In the genomic region with DNA sequence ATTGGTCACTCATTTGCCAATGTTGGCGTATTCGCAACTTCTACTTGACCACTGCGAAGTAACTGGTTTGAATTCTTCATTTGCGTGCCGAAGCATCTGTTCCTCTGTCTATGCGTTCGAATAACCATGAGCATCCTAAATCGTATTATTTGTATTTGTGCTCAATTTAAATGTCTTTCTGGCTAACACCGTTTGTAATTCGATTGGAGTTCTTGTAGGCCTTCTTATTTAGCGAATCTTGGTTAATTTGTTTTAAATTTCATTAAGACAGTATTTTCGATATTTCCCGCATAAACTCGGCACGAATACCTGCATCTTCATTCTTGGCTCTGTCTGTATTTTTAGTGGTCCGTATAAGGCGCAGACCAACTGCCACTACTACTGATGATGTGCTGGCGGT, we compare ENCODE assay signal across 4 fruit fly cellular contexts.
TF ChIP-seq lines count a peak whose summit lies in the region.

No protein-coding gene starts in this region.

- TF ChIP-seq CTCF in whole organism, embryonic (GFP tag; optimal IDR thresholded peaks at IDR 0.05; lab: Kevin White, UChicago), result no peak

TF ChIP-seq in whole organism, embryonic, 481 proteins besides CTCF, POLR2A, EP300 and RAD21:
- TF ChIP-seq unpg (GFP tag; optimal IDR thresholded peaks at IDR 0.05; lab: Kevin White, UChicago) (no peak), bsh (GFP tag; optimal IDR thresholded peaks at IDR 0.05; lab: Kevin White, UChicago) (peak in 1 of 2 experiments; percentile 67), CG14441 (GFP tag; IDR thresholded peaks at IDR 0.05; lab: Robert Waterston, UW) (no peak), CG10654 (GFP tag; optimal IDR thresholded peaks at IDR 0.05; lab: Kevin White, UChicago) (no peak), bigmax (GFP tag; optimal IDR thresholded peaks at IDR 0.05; lab: Kevin White, UChicago) (no peak), corto (GFP tag; optimal IDR thresholded peaks at IDR 0.05; lab: Kevin White, UChicago) (peak; percentile 67), E2f2 (GFP tag; IDR thresholded peaks at IDR 0.05; lab: Robert Waterston, UW) (no peak), scrt (GFP tag; optimal IDR thresholded peaks at IDR 0.05; lab: Kevin White, UChicago) (no peak), MBD-R2 (GFP tag; IDR thresholded peaks at IDR 0.05; lab: Robert Waterston, UW) (no peak), lbe (GFP tag; optimal IDR thresholded peaks at IDR 0.05; lab: Kevin White, UChicago) (peak; percentile 70), CG3163 (GFP tag; optimal IDR thresholded peaks at IDR 0.05; lab: Kevin White, UChicago) (no peak), tll (GFP tag; optimal IDR thresholded peaks at IDR 0.05; lab: Kevin White, UChicago) (no peak), gro (GFP tag; optimal IDR thresholded peaks at IDR 0.05; lab: Kevin White, UChicago) (no peak), nom (GFP tag; optimal IDR thresholded peaks at IDR 0.05; lab: Kevin White, UChicago) (peak; percentile 83), Drgx (GFP tag; IDR thresholded peaks at IDR 0.05; lab: Robert Waterston, UW) (peak; percentile 53; the same call in 1 of the 2 replicates)

TF ChIP-seq in whole organism, prepupa, 60 proteins besides CTCF, POLR2A, EP300 and RAD21 (continues in another document):
- peak; percentile 75 for TF ChIP-seq CG7368 (GFP tag; optimal IDR thresholded peaks at IDR 0.05; lab: Kevin White, UChicago)
- TF ChIP-seq Blimp-1 (GFP tag; optimal IDR thresholded peaks at IDR 0.05; lab: Kevin White, UChicago), result peak; percentile 71
- peak; percentile 69 for TF ChIP-seq CG11762 (GFP tag; optimal IDR thresholded peaks at IDR 0.05; lab: Kevin White, UChicago; ENCODE audit: insufficient read depth)
- TF ChIP-seq CG8319 (GFP tag; optimal IDR thresholded peaks at IDR 0.05; lab: Kevin White, UChicago), result no peak
- peak; percentile 75 for TF ChIP-seq CG6792 (GFP tag; optimal IDR thresholded peaks at IDR 0.05; lab: Kevin White, UChicago)
- peak; percentile 87; the same call in 2 of the 3 replicates for TF ChIP-seq CG6163 (GFP tag; IDR thresholded peaks at IDR 0.05; lab: Robert Waterston, UW)
- peak; percentile 72 for TF ChIP-seq Eip93F (GFP tag; optimal IDR thresholded peaks at IDR 0.05; lab: Kevin White, UChicago)
- peak; percentile 70 for TF ChIP-seq pdm3 (GFP tag; optimal IDR thresholded peaks at IDR 0.05; lab: Kevin White, UChicago)
- TF ChIP-seq Hr4 (GFP tag; optimal IDR thresholded peaks at IDR 0.05; lab: Kevin White, UChicago), result peak; percentile 42
- no peak for TF ChIP-seq Smox (GFP tag; optimal IDR thresholded peaks at IDR 0.05; lab: Kevin White, UChicago)
- peak; percentile 72 for TF ChIP-seq CG15336 (GFP tag; IDR thresholded peaks at IDR 0.05; lab: Robert Waterston, UW)
- TF ChIP-seq CG32006 (GFP tag; optimal IDR thresholded peaks at IDR 0.05; lab: Kevin White, UChicago), result peak; percentile 67
- no peak for TF ChIP-seq Gug (GFP tag; IDR thresholded peaks at IDR 0.05; lab: Robert Waterston, UW)
- TF ChIP-seq CG3032 (tag; optimal IDR thresholded peaks at IDR 0.05; lab: Kevin White, UChicago), result peak; percentile 89
- TF ChIP-seq CG34406 (GFP tag; optimal IDR thresholded peaks at IDR 0.05; lab: Kevin White, UChicago), result peak; percentile 74
- peak; percentile 84 for TF ChIP-seq CG1621 (tag; optimal IDR thresholded peaks at IDR 0.05; lab: Kevin White, UChicago)
- no peak for TF ChIP-seq vri (GFP tag; optimal IDR thresholded peaks at IDR 0.05; lab: Kevin White, UChicago)
- peak; percentile 76 for TF ChIP-seq acj6 (GFP tag; optimal IDR thresholded peaks at IDR 0.05; lab: Kevin White, UChicago)
- TF ChIP-seq Hr39 (GFP tag; optimal IDR thresholded peaks at IDR 0.05; lab: Kevin White, UChicago), result no peak
- TF ChIP-seq fkh (GFP tag; optimal IDR thresholded peaks at IDR 0.05; lab: Kevin White, UChicago), result no peak
- peak; percentile 83 for TF ChIP-seq CG3919 (GFP tag; optimal IDR thresholded peaks at IDR 0.05; lab: Kevin White, UChicago)
- TF ChIP-seq CG10669 (GFP tag; optimal IDR thresholded peaks at IDR 0.05; lab: Kevin White, UChicago), result peak; percentile 83
- peak; percentile 88 for TF ChIP-seq CG6808 (GFP tag; optimal IDR thresholded peaks at IDR 0.05; lab: Kevin White, UChicago)
- TF ChIP-seq ss (GFP tag; optimal IDR thresholded peaks at IDR 0.05; lab: Kevin White, UChicago), result peak; percentile 90 to 98

TF ChIP-seq in whole organism, pupa, 21 proteins besides CTCF, POLR2A, EP300 and RAD21:
- no peak for TF ChIP-seq CG13204 (GFP tag; optimal IDR thresholded peaks at IDR 0.05; lab: Kevin White, UChicago)
- peak; percentile 90 for TF ChIP-seq CG15710 (tag; optimal IDR thresholded peaks at IDR 0.05; lab: Kevin White, UChicago)
- peak; percentile 80 for TF ChIP-seq CG4496 (GFP tag; IDR thresholded peaks at IDR 0.05; lab: Robert Waterston, UW)
- TF ChIP-seq CG12605 (GFP tag; IDR thresholded peaks at IDR 0.05; lab: Robert Waterston, UW), result no peak
- no peak for TF ChIP-seq rn (GFP tag; IDR thresholded peaks at IDR 0.05; lab: Robert Waterston, UW)
- TF ChIP-seq Snoo (tag; optimal IDR thresholded peaks at IDR 0.05; lab: Kevin White, UChicago), result peak; percentile 71
- no peak for TF ChIP-seq CG10348 (GFP tag; IDR thresholded peaks at IDR 0.05; lab: Robert Waterston, UW)
- TF ChIP-seq CG14655 (GFP tag; optimal IDR thresholded peaks at IDR 0.05; lab: Kevin White, UChicago), result peak; percentile 90
- no peak; the same call in 2 of the 3 replicates for TF ChIP-seq fd96Ca (GFP tag; IDR thresholded peaks at IDR 0.05; lab: Robert Waterston, UW)
- peak; percentile 78 for TF ChIP-seq CG9948 (tag; optimal IDR thresholded peaks at IDR 0.05; lab: Kevin White, UChicago)
- TF ChIP-seq CG34367 (tag; optimal IDR thresholded peaks at IDR 0.05; lab: Kevin White, UChicago), result peak; percentile 87
- TF ChIP-seq Pif1A (GFP tag; optimal IDR thresholded peaks at IDR 0.05; lab: Kevin White, UChicago), result peak; percentile 81
- TF ChIP-seq Ets98B (GFP tag; IDR thresholded peaks at IDR 0.05; lab: Robert Waterston, UW), result peak; percentile 43; the same call in 1 of the 2 replicates
- TF ChIP-seq Pif1B (GFP tag; optimal IDR thresholded peaks at IDR 0.05; lab: Kevin White, UChicago), result peak; percentile 87
- peak; percentile 87 for TF ChIP-seq CG8159 (tag; optimal IDR thresholded peaks at IDR 0.05; lab: Kevin White, UChicago)
- TF ChIP-seq CG17806 (tag; optimal IDR thresholded peaks at IDR 0.05; lab: Kevin White, UChicago), result peak; percentile 87
- no peak for TF ChIP-seq CG32121 (GFP tag; IDR thresholded peaks at IDR 0.05; lab: Robert Waterston, UW)
- peak; percentile 57 for TF ChIP-seq D1 (tag; optimal IDR thresholded peaks at IDR 0.05; lab: Kevin White, UChicago)
- TF ChIP-seq gl (tag; optimal IDR thresholded peaks at IDR 0.05; lab: Kevin White, UChicago), result peak; percentile 82
- peak; percentile 86 for TF ChIP-seq CG8301 (tag; optimal IDR thresholded peaks at IDR 0.05; lab: Kevin White, UChicago)
- TF ChIP-seq EcR (GFP tag; optimal IDR thresholded peaks at IDR 0.05; lab: Kevin White, UChicago), result peak; percentile 44

TF ChIP-seq in whole organism, wandering third instar larva, 38 proteins besides CTCF, POLR2A, EP300 and RAD21:
- TF ChIP-seq lola (GFP tag; optimal IDR thresholded peaks at IDR 0.05; lab: Kevin White, UChicago) (no peak), Dfd (GFP tag; optimal IDR thresholded peaks at IDR 0.05; lab: Kevin White, UChicago) (no peak), Hnf4 (GFP tag; optimal IDR thresholded peaks at IDR 0.05; lab: Kevin White, UChicago) (peak; percentile 73), Dif (GFP tag; optimal IDR thresholded peaks at IDR 0.05; lab: Kevin White, UChicago; ENCODE audit: partially characterized antibody) (no peak), rgr (GFP tag; optimal IDR thresholded peaks at IDR 0.05; lab: Kevin White, UChicago) (peak; percentile 81), CG32264 (GFP tag; optimal IDR thresholded peaks at IDR 0.05; lab: Kevin White, UChicago) (peak; percentile 59), dmrt93B (GFP tag; optimal IDR thresholded peaks at IDR 0.05; lab: Kevin White, UChicago) (no peak), Abd-B (GFP tag; optimal IDR thresholded peaks at IDR 0.05; lab: Kevin White, UChicago) (no peak), woc (GFP tag; optimal IDR thresholded peaks at IDR 0.05; lab: Kevin White, UChicago) (peak; percentile 75), psq (GFP tag; optimal IDR thresholded peaks at IDR 0.05; lab: Kevin White, UChicago) (peak; percentile 64), tai (GFP tag; optimal IDR thresholded peaks at IDR 0.05; lab: Kevin White, UChicago) (peak; percentile 17), Mio (GFP tag; optimal IDR thresholded peaks at IDR 0.05; lab: Kevin White, UChicago) (no peak), Sp1 (GFP tag; optimal IDR thresholded peaks at IDR 0.05; lab: Kevin White, UChicago) (peak; percentile 93), N (GFP tag; optimal IDR thresholded peaks at IDR 0.05; lab: Kevin White, UChicago) (no peak), OdsH (GFP tag; optimal IDR thresholded peaks at IDR 0.05; lab: Kevin White, UChicago) (peak; percentile 79), HLH106 (tag; optimal IDR thresholded peaks at IDR 0.05; lab: Kevin White, UChicago) (peak; percentile 90), fru (GFP tag; optimal IDR thresholded peaks at IDR 0.05; lab: Kevin White, UChicago) (peak; percentile 87), brk (GFP tag; optimal IDR thresholded peaks at IDR 0.05; lab: Kevin White, UChicago) (peak; percentile 71), br (GFP tag; optimal IDR thresholded peaks at IDR 0.05; lab: Kevin White, UChicago) (peak; percentile 85), CG9705 (GFP tag; optimal IDR thresholded peaks at IDR 0.05; lab: Kevin White, UChicago) (peak; percentile 84), sv (GFP tag; optimal IDR thresholded peaks at IDR 0.05; lab: Kevin White, UChicago) (no peak), Jra (GFP tag; optimal IDR thresholded peaks at IDR 0.05; lab: Kevin White, UChicago) (no peak), ey (GFP tag; optimal IDR thresholded peaks at IDR 0.05; lab: Kevin White, UChicago) (peak; percentile 79), Rel (GFP tag; optimal IDR thresholded peaks at IDR 0.05; lab: Kevin White, UChicago) (peak; percentile 68), Rel (tag; optimal IDR thresholded peaks at IDR 0.05; lab: Kevin White, UChicago) (peak; percentile 69), dl (GFP tag; optimal IDR thresholded peaks at IDR 0.05; lab: Kevin White, UChicago; ENCODE audit: insufficient read depth in 1 of 2, partially characterized antibody in 2 of 2) (no peak), foxo (GFP tag; optimal IDR thresholded peaks at IDR 0.05; lab: Kevin White, UChicago) (peak in 1 of 2 experiments; percentile 86), sage (GFP tag; optimal IDR thresholded peaks at IDR 0.05; lab: Kevin White, UChicago) (peak; percentile 59)
